Worm (Caenorhabditis elegans) whole organism, midembryonic: ENCODE data around the gene ZK1058.3.

Source experiments
- cog-1 ChIP-seq: sonication (generic microtip); optimal IDR thresholded peaks from 2 replicates; lab custom pipeline; 2016; ENCODE audit warnings: missing genetic modification characterization, missing compliant biosample characterization
- flt-1 ChIP-seq: fragments of 200-800 bp; sonication (Bioruptor generic); IDR thresholded peaks from 2 replicates; pipeline ENCODE4 v1.3.6; 2022; ENCODE audit warnings: missing genetic modification characterization, missing compliant biosample characterization
- klf-2 ChIP-seq: fragments of 200-800 bp; sonication (Bioruptor generic); conservative IDR thresholded peaks from 2 replicates; pipeline ENCODE4 v1.3.6; 2022; ENCODE audit warnings: missing genetic modification reagents, missing genetic modification characterization, missing compliant biosample characterization
- med-1 ChIP-seq: sonication (generic microtip); optimal IDR thresholded peaks from 2 replicates; lab custom pipeline; 2017; ENCODE audit warnings: missing genetic modification characterization, mild to moderate bottlenecking, missing compliant biosample characterization, antibody characterized with exemption, missing genetic modification reagents; ENCODE audit not compliant: insufficient read depth
- ref-1 ChIP-seq: fragments of 200-800 bp; sonication (Bioruptor generic); conservative IDR thresholded peaks from 2 replicates; pipeline ENCODE4 v1.3.6; 2022; ENCODE audit warnings: missing genetic modification reagents, missing genetic modification characterization, missing compliant biosample characterization
- ztf-23 ChIP-seq: fragments of 200-800 bp; sonication (Bioruptor generic); IDR thresholded peaks from 2 replicates; pipeline ENCODE4 v1.3.6; 2022; ENCODE audit warnings: missing genetic modification reagents, missing genetic modification characterization, missing compliant biosample characterization

- no peak for TF ChIP-seq med-1
- TF ChIP-seq ztf-23 (GFP tag; lab: Robert Waterston, UW), result no peak
- TF ChIP-seq klf-2 (GFP tag; lab: Robert Waterston, UW), result no peak
- TF ChIP-seq ref-1 (GFP tag; lab: Robert Waterston, UW), result no peak
- no peak for TF ChIP-seq cog-1 (tag; lab: Kevin White, UChicago)
- TF ChIP-seq flt-1, result no peak
These were observed 40.5 kb downstream of the ZK1058.3 start for ce11 chrIII:3959206-3959605.
